Fruit fly (Drosophila melanogaster) whole organism, adult: ENCODE measurements around the gene PIG-B.

Experiments
- CG11617 ChIP-seq: fragments of 200-800 bp; sonication (Bioruptor generic); optimal IDR thresholded peaks from 2 replicates; lab custom pipeline; 2017; ENCODE audit warnings: mild to moderate bottlenecking, missing biosample characterization, missing genetic modification reagents, missing genetic modification characterization
- CG12768 ChIP-seq: fragments of 200-800 bp; sonication (Bioruptor generic); optimal IDR thresholded peaks from 2 replicates; lab custom pipeline; 2017; ENCODE audit warnings: missing biosample characterization, missing genetic modification characterization, mild to moderate bottlenecking, moderate library complexity, missing genetic modification reagents
- CG14711 ChIP-seq: fragments of 200-800 bp; sonication (Bioruptor generic); optimal IDR thresholded peaks from 2 replicates; lab custom pipeline; 2018; ENCODE audit warnings: missing biosample characterization, mild to moderate bottlenecking, missing genetic modification characterization, moderate library complexity
- CG33017 ChIP-seq: fragments of 200-800 bp; sonication (Bioruptor generic); optimal IDR thresholded peaks from 2 replicates; lab custom pipeline; 2018; ENCODE audit warnings: missing biosample characterization, mild to moderate bottlenecking, missing genetic modification characterization, moderate library complexity
- CG5204 ChIP-seq: fragments of 200-800 bp; sonication (Bioruptor generic); optimal IDR thresholded peaks from 2 replicates; lab custom pipeline; 2016; ENCODE audit warnings: missing biosample characterization, missing genetic modification characterization
- CG7045 ChIP-seq: fragments of 200-800 bp; sonication (Bioruptor generic); optimal IDR thresholded peaks from 2 replicates; lab custom pipeline; 2017; ENCODE audit warnings: missing biosample characterization, mild to moderate bottlenecking, missing genetic modification characterization
- Clk ChIP-seq: fragments of 200-800 bp; sonication (Bioruptor generic); optimal IDR thresholded peaks from 2 replicates; lab custom pipeline; 2017; ENCODE audit warnings: missing biosample characterization, missing genetic modification characterization
- Hr96 ChIP-seq: fragments of 200-800 bp; sonication (Bioruptor generic); optimal IDR thresholded peaks from 2 replicates; lab custom pipeline; 2016; ENCODE audit warnings: missing biosample characterization, missing genetic modification characterization
- Mnt ChIP-seq: fragments of 200-800 bp; sonication (Bioruptor generic); optimal IDR thresholded peaks from 2 replicates; lab custom pipeline; 2016; ENCODE audit warnings: missing biosample characterization, mild to moderate bottlenecking, missing genetic modification characterization
- cnc ChIP-seq, 2 experiments: fragments of >200 bp; optimal IDR thresholded peaks; 2 replicates each; lab custom pipeline; 2017
- ovo ChIP-seq: fragments of 200-800 bp; sonication (Bioruptor generic); optimal IDR thresholded peaks from 2 replicates; lab custom pipeline; 2016; ENCODE audit warnings: missing biosample characterization, missing genetic modification characterization
- tj ChIP-seq: fragments of 200-800 bp; sonication (Bioruptor generic); optimal IDR thresholded peaks from 3 replicates; lab custom pipeline; 2017; ENCODE audit warnings: missing biosample characterization, mild to moderate bottlenecking, missing genetic modification characterization, moderate library complexity

DNA sequence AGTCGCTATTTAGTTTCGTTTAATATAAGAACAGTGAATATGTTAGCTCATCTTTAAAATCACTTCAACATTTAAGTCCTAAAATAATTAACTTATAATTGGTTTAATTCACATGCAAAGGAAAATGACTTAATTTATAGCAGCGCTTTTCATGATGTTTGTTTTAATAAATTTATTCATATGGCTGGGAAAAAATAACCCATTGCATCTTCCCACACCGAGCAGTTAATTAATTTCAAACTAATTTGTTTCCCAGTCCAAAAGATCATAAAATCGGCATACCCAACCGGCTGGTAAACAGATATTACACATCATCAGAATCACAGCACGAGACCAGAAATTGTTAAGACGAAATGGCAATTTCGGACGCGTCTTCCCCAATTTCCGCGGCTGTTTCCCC lies 40.2 kb upstream of the PIG-B start:
- TF ChIP-seq CG14711 (tag; lab: Kevin White, UChicago) (no peak), CG33017 (tag; lab: Kevin White, UChicago) (no peak), CG5204 (GFP tag; lab: Kevin White, UChicago) (no peak), ovo (no peak), tj (GFP tag; lab: Kevin White, UChicago) (no peak), CG7045 (GFP tag; lab: Kevin White, UChicago) (no peak), Hr96 (GFP tag; lab: Kevin White, UChicago) (no peak), CG11617 (no peak), cnc (optimal IDR thresholded peaks at IDR 0.05; lab: Kevin White, UChicago) (no peak), CG12768 (GFP tag; lab: Kevin White, UChicago) (no peak), Mnt (no peak), Clk (GFP tag; lab: Kevin White, UChicago) (no peak)
